Worm (Caenorhabditis elegans) whole organism, late embryonic: ENCODE data around the gene ZK354.7.
"Not testable (repeated sequence)": the region's sequence is repeated elsewhere in the genome, so short reads cannot be mapped to it uniquely, and the experiment has no call there.

Experiments
- C38D4.7 ChIP-seq: fragments of 200-800 bp; sonication (Bioruptor generic); optimal IDR thresholded peaks from 2 replicates; lab custom pipeline; 2018; ENCODE audit warnings: mild to moderate bottlenecking, missing genetic modification characterization, moderate library complexity, missing compliant biosample characterization
- F13H6.1 ChIP-seq: sonication (generic microtip); optimal IDR thresholded peaks from 2 replicates; lab custom pipeline; 2016; ENCODE audit warnings: missing genetic modification characterization, missing compliant biosample characterization
- Y22D7AL.16 ChIP-seq: sonication (generic microtip); optimal IDR thresholded peaks from 2 replicates; lab custom pipeline; 2016; ENCODE audit warnings: missing genetic modification characterization, missing compliant biosample characterization
- ceh-14 ChIP-seq: sonication (generic microtip); optimal IDR thresholded peaks from 2 replicates; lab custom pipeline; 2016; ENCODE audit warnings: missing genotype, missing genetic modification characterization, missing compliant biosample characterization
- ceh-18 ChIP-seq: sonication (generic microtip); optimal IDR thresholded peaks from 2 replicates; lab custom pipeline; 2016; ENCODE audit warnings: missing genetic modification characterization, missing compliant biosample characterization
- ceh-2 ChIP-seq: sonication (generic microtip); optimal IDR thresholded peaks from 2 replicates; lab custom pipeline; 2016; ENCODE audit warnings: missing genotype, missing genetic modification characterization, missing compliant biosample characterization
- ceh-24 ChIP-seq: sonication (generic microtip); optimal IDR thresholded peaks from 2 replicates; lab custom pipeline; 2016; ENCODE audit warnings: mild to moderate bottlenecking, missing genetic modification characterization, missing compliant biosample characterization
- ceh-34 ChIP-seq: sonication (generic microtip); optimal IDR thresholded peaks from 2 replicates; lab custom pipeline; 2016; ENCODE audit warnings: mild to moderate bottlenecking, missing genetic modification characterization, missing compliant biosample characterization
- che-1 ChIP-seq: sonication (generic microtip); optimal IDR thresholded peaks from 2 replicates; lab custom pipeline; 2016; ENCODE audit warnings: mild to moderate bottlenecking, missing genetic modification characterization, missing compliant biosample characterization
- dmd-4 ChIP-seq: sonication (generic microtip); optimal IDR thresholded peaks from 2 replicates; lab custom pipeline; 2016; ENCODE audit warnings: borderline replicate concordance, missing genetic modification characterization, missing compliant biosample characterization
- elt-4 ChIP-seq: sonication (generic microtip); optimal IDR thresholded peaks from 2 replicates; lab custom pipeline; 2016; ENCODE audit warnings: missing genetic modification characterization, missing compliant biosample characterization
- ets-4 ChIP-seq: sonication (generic microtip); optimal IDR thresholded peaks from 2 replicates; lab custom pipeline; 2016; ENCODE audit warnings: missing genetic modification characterization, missing compliant biosample characterization
- eyg-1 ChIP-seq: sonication (generic microtip); optimal IDR thresholded peaks from 2 replicates; lab custom pipeline; 2016; ENCODE audit warnings: missing genotype, missing genetic modification characterization, missing compliant biosample characterization
- fkh-10 ChIP-seq: fragments of 150-350 bp; optimal IDR thresholded peaks from 2 replicates; lab custom pipeline; 2014; ENCODE audit warnings: missing biosample characterization, missing genetic modification reagents, missing genetic modification characterization
- fkh-6 ChIP-seq: sonication (generic microtip); optimal IDR thresholded peaks from 2 replicates; lab custom pipeline; 2016; ENCODE audit warnings: missing genetic modification characterization, missing compliant biosample characterization
- gmeb-2 ChIP-seq: sonication (generic microtip); optimal IDR thresholded peaks from 2 replicates; lab custom pipeline; 2016; ENCODE audit warnings: missing genetic modification characterization, inconsistent platforms, missing compliant biosample characterization
- hlh-8 ChIP-seq: sonication (generic microtip); optimal IDR thresholded peaks from 2 replicates; lab custom pipeline; 2016; ENCODE audit warnings: missing genotype, missing genetic modification characterization, missing compliant biosample characterization
- lin-11 ChIP-seq: fragments of 200-800 bp; sonication (Bioruptor generic); optimal IDR thresholded peaks from 2 replicates; lab custom pipeline; 2018; ENCODE audit warnings: mild to moderate bottlenecking, missing genetic modification characterization, missing compliant biosample characterization
- madf-2 ChIP-seq: sonication (generic microtip); optimal IDR thresholded peaks from 2 replicates; lab custom pipeline; 2017; ENCODE audit warnings: missing genetic modification characterization, missing compliant biosample characterization
- mec-3 ChIP-seq: sonication (generic microtip); optimal IDR thresholded peaks from 2 replicates; lab custom pipeline; 2016; ENCODE audit warnings: borderline replicate concordance, missing genetic modification characterization, missing compliant biosample characterization
- nhr-11 ChIP-seq: fragments of 150-350 bp; optimal IDR thresholded peaks from 2 replicates; lab custom pipeline; 2014; ENCODE audit warnings: missing biosample characterization, missing genetic modification characterization
- npax-4 ChIP-seq: sonication (generic microtip); optimal IDR thresholded peaks from 2 replicates; lab custom pipeline; 2016; ENCODE audit warnings: missing genetic modification characterization, missing compliant biosample characterization
- odd-2 ChIP-seq: sonication (generic microtip); optimal IDR thresholded peaks from 2 replicates; lab custom pipeline; 2017; ENCODE audit warnings: antibody characterized with exemption, mild to moderate bottlenecking, missing genetic modification characterization, missing compliant biosample characterization
- pag-3 ChIP-seq: sonication (generic microtip); optimal IDR thresholded peaks from 2 replicates; lab custom pipeline; 2016; ENCODE audit warnings: missing compliant biosample characterization, missing genetic modification characterization, borderline replicate concordance
- pax-1 ChIP-seq: fragments of 150-350 bp; optimal IDR thresholded peaks from 2 replicates; lab custom pipeline; 2014; ENCODE audit warnings: missing biosample characterization, missing genetic modification characterization
- pqm-1 ChIP-seq: sonication (generic microtip); optimal IDR thresholded peaks from 2 replicates; lab custom pipeline; 2016; ENCODE audit warnings: missing genetic modification characterization, missing compliant biosample characterization
- ref-2 ChIP-seq: sonication (generic microtip); optimal IDR thresholded peaks from 2 replicates; lab custom pipeline; 2016; ENCODE audit warnings: missing genetic modification characterization, missing compliant biosample characterization
- sdc-2 ChIP-seq: sonication (generic microtip); optimal IDR thresholded peaks from 2 replicates; lab custom pipeline; 2016; ENCODE audit warnings: missing genotype, missing genetic modification characterization, missing compliant biosample characterization
- sox-2 ChIP-seq: fragments of 200-800 bp; sonication (Bioruptor generic); IDR thresholded peaks from 2 replicates; pipeline ENCODE4 v1.3.6; 2022; ENCODE audit warnings: missing genetic modification reagents, missing genetic modification characterization, missing compliant biosample characterization
- syd-9 ChIP-seq: sonication (generic microtip); optimal IDR thresholded peaks from 2 replicates; lab custom pipeline; 2016; ENCODE audit warnings: mild to moderate bottlenecking, missing genetic modification characterization, moderate library complexity, missing compliant biosample characterization
- tbx-7 ChIP-seq: sonication (generic microtip); optimal IDR thresholded peaks from 2 replicates; lab custom pipeline; 2016; ENCODE audit warnings: missing genotype, missing genetic modification characterization, missing compliant biosample characterization
- unc-55 ChIP-seq: sonication (generic microtip); optimal IDR thresholded peaks from 2 replicates; lab custom pipeline; 2017; ENCODE audit warnings: missing biosample characterization, missing genetic modification reagents, missing genetic modification characterization
- unc-86 ChIP-seq: sonication (generic microtip); optimal IDR thresholded peaks from 2 replicates; lab custom pipeline; 2016; ENCODE audit warnings: missing genetic modification characterization, missing compliant biosample characterization
- ztf-16 ChIP-seq: sonication (generic microtip); optimal IDR thresholded peaks from 2 replicates; lab custom pipeline; 2017; ENCODE audit warnings: missing genetic modification characterization, missing compliant biosample characterization

Gene ZK354.7

ce11 chrIV:5332178-5332577 is 29.2 kb upstream of the ZK354.7 start, which contains the start of gene Y4C6B.3:
TSS of gene Y4C6B.3 (plus strand) at chrIV:5332478.
- no peak for TF ChIP-seq hlh-8 (tag; lab: Kevin White, UChicago)
- no peak for TF ChIP-seq pag-3
- TF ChIP-seq odd-2, result no peak
- no peak for TF ChIP-seq ceh-18
- no peak for TF ChIP-seq elt-4 (tag; lab: Kevin White, UChicago)
- TF ChIP-seq, all 69 proteins: peak for 0

ce11 chrIV:5326144-5326543 is 23.2 kb upstream of the ZK354.7 start, which contains the start of gene Y4C6B.4:
TSS of gene Y4C6B.4 (plus strand) at chrIV:5326444.
- TF ChIP-seq syd-9 (tag; lab: Kevin White, UChicago) (no peak), nhr-11 (tag; lab: Kevin White, UChicago) (no peak), ztf-16 (no peak), fkh-10 (GFP tag; lab: Kevin White, UChicago) (no peak), ref-2 (tag; lab: Kevin White, UChicago) (no peak), che-1 (no peak), ceh-2 (no peak), pax-1 (tag; lab: Kevin White, UChicago) (no peak), mec-3 (tag; lab: Kevin White, UChicago) (no peak)
- TF ChIP-seq, all 69 proteins: peak for 0

- no peak for TF ChIP-seq hlh-8 (tag; lab: Kevin White, UChicago)
- TF ChIP-seq C38D4.7 (GFP tag; lab: Kevin White, UChicago), result no peak
- no peak for TF ChIP-seq lin-11 (tag; lab: Kevin White, UChicago)
- TF ChIP-seq unc-86 (tag; lab: Kevin White, UChicago), result no peak
- TF ChIP-seq Y22D7AL.16 (tag; lab: Kevin White, UChicago), result no peak
- TF ChIP-seq npax-4 (tag; lab: Kevin White, UChicago), result no peak
- no peak for TF ChIP-seq ceh-24 (tag; lab: Kevin White, UChicago)
- no peak for TF ChIP-seq pax-1 (tag; lab: Kevin White, UChicago)
- TF ChIP-seq odd-2, result no peak
Measured at ce11 chrIV:5318835-5319303, 15.9 kb upstream of the ZK354.7 start, which contains the start of gene slc-46A. TSS of gene slc-46A (plus strand) at chrIV:5319253.

ce11 chrIV:5317106-5317505 is 14.2 kb upstream of the ZK354.7 start:
- TF ChIP-seq sox-2, result no peak
- TF ChIP-seq ceh-24 (tag; lab: Kevin White, UChicago), result no peak
- TF ChIP-seq dmd-4 (tag; lab: Kevin White, UChicago), result no peak
- no peak for TF ChIP-seq Y22D7AL.16 (tag; lab: Kevin White, UChicago)
- no peak for TF ChIP-seq tbx-7 (tag; lab: Kevin White, UChicago)
- no peak for TF ChIP-seq pqm-1
- TF ChIP-seq madf-2, result no peak
- TF ChIP-seq ceh-14, result no peak
- TF ChIP-seq fkh-6 (tag; lab: Kevin White, UChicago), result no peak
- no peak for TF ChIP-seq sdc-2 (tag; lab: Kevin White, UChicago)
- no peak for TF ChIP-seq unc-55 (GFP tag; lab: Kevin White, UChicago)
- TF ChIP-seq ceh-34 (tag; lab: Kevin White, UChicago), result no peak
- TF ChIP-seq hlh-8 (tag; lab: Kevin White, UChicago), result no peak

ce11 chrIV:5316223-5316622 is 13.3 kb upstream of the ZK354.7 start, which contains the start of gene msp-65:
TSS of gene msp-65 (plus strand) at chrIV:5316523.
- not testable (repeated sequence) for TF ChIP-seq pqm-1; gmeb-2 (tag; lab: Kevin White, UChicago); F13H6.1 (tag; lab: Kevin White, UChicago)
- TF ChIP-seq, all 69 proteins: peak for 0; not testable (repeated sequence) for 69

- not testable (repeated sequence) for TF ChIP-seq ets-4 (tag; lab: Kevin White, UChicago); eyg-1 (tag; lab: Kevin White, UChicago); odd-2
- TF ChIP-seq, all 69 proteins: peak for 0; not testable (repeated sequence) for 69
Measured at ce11 chrIV:5313011-5313410, 10.1 kb upstream of the ZK354.7 start, which contains the start of the genes msp-59 and ZK354.2. TSS of gene msp-59 (minus strand) at chrIV:5313111. TSS of gene ZK354.2 (plus strand) at chrIV:5313405.
